Fruit fly (Drosophila melanogaster): Measurements from ENCODE around the gene Clic.
A peak's percentile ranks its signal among the peaks of the same experiment; 100 is the strongest.

The Clic gene

dm6 chrX:13817418-13818171 is 4.5 kb downstream of the Clic start:
- TF ChIP-seq CG17801 (GFP tag; optimal IDR thresholded peaks at IDR 0.05; ENCODE audit: partially characterized antibody): peak; percentile 84

DNA sequence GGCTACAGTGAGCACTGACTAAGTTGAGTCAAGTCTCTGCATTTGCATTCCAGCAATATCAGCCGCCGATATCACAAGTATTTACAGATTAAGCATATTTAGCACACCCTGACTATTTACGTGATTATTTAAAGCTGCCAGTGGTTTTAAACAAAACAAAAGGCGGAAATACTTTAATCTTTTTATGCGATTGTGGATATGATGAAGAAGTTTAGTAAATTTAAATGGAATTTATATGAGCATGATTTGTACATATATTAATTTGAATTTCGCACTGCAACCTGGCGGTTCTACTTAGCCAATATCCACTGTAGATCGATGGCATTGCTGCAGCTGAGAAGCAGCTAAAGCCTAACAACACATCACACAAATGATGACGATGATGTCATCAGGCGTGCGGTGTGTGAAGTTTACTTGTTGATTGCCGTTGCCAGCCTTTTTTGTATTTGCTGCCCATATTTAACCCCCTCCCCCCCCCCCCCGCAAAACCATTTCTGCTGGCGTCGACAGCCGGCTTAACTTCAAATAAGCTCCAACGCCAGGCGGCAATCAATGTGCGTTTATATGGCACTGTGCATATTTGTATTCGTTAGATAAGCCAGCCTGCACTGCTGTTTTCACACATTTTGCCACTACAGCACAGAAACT is 6.5 kb downstream of the Clic start:
- TF ChIP-seq CG17801 (GFP tag; optimal IDR thresholded peaks at IDR 0.05; ENCODE audit: partially characterized antibody): peak; percentile 28

- TF ChIP-seq CG17801 (GFP tag; optimal IDR thresholded peaks at IDR 0.05; ENCODE audit: partially characterized antibody): peak; percentile 29
These were observed 8.0 kb downstream of the Clic start for dm6 chrX:13814058-13814457.

dm6 chrX:13811480-13811879 is 10.6 kb downstream of the Clic start, which contains the start of gene CG11095:
Gene CG11095 (plus strand): TSS chrX:13811684.
- TF ChIP-seq CG17801 (GFP tag; optimal IDR thresholded peaks at IDR 0.05; ENCODE audit: partially characterized antibody): no peak

DNA sequence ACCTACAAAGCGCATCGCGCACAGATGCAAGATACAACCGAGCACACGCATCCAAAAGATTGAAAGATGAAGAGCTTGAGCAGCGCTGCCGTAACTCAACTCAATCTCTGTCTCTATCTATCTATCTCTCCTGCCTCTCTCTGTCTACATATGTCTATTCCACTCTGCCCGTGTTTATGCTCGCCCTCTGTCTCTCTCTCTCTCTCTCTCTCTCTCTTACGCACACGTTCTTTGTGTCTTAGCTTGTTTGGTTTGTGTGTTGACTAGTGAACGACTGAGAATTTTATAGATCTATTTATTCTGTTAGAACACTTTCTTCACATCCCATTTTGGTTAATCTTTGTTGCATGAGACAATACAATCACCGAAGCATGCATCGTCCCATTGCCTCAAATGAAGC is 16.6 kb downstream of the Clic start:
- TF ChIP-seq CG17801 (GFP tag; optimal IDR thresholded peaks at IDR 0.05; ENCODE audit: partially characterized antibody): no peak

DNA sequence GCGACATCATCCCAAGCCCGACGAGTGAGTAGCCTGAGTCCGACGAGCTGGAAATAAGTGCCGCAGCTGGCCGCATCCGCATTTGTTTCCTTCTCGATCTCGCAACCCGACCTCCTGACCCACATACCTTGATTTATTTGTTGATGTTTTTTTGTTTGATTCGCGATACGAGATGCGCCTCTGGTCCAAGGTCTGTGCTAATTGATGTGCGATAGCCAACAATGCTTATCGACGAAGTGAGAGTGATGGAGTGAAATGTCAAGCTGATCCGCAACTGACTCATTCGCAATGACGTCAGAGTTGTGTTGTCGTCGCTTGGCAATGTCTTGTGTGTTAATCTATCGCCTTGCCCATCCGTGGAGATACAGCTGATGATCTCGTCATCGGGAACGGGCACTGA is 17.7 kb downstream of the Clic start:
- TF ChIP-seq CG17801 (GFP tag; optimal IDR thresholded peaks at IDR 0.05; ENCODE audit: partially characterized antibody): no peak

DNA sequence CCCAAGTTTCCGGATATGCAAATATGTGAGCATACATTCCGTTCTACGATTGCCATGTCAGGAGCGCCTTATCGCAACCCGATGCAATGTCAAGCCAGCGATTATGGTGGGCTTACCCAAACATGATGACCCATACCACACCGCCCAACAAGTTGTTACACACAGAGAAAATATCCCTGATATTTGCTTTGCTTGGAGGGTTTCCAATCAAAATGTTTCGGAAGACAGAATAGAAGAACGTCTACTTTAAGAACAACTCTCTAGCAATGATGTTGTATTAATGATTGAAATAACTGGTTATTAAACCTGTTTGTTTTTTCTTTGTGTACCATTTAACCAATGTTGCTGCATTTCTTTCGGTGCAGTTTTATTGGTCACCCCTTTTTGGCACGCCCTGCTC is 21.4 kb downstream of the Clic start:
- no peak for TF ChIP-seq CG17801 (GFP tag; optimal IDR thresholded peaks at IDR 0.05; ENCODE audit: partially characterized antibody)

DNA sequence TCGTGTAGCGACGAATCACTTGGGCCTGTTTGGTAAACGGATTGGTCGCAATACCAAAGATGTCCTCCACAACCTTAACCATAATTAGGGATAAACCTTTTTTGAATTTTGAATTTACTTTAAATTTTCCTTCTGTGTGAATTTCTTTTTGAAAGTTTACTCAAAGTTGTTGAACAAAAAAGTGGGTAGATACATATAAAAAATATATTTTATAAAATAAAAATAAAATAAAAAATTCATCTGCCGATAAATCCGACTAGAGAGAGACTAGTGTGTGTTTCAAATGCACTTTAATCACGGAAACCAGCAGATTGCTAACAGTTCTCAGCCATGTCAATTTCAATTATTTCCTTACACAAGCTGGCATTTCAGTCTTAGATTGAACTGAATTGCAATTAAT is 24.6 kb downstream of the Clic start, which contains the start of gene CG10996:
Gene CG10996 (minus strand): TSS at position 101 of the 400 bp plus-strand sequence.
- TF ChIP-seq CG17801 (GFP tag; optimal IDR thresholded peaks at IDR 0.05; ENCODE audit: partially characterized antibody): no peak

DNA sequence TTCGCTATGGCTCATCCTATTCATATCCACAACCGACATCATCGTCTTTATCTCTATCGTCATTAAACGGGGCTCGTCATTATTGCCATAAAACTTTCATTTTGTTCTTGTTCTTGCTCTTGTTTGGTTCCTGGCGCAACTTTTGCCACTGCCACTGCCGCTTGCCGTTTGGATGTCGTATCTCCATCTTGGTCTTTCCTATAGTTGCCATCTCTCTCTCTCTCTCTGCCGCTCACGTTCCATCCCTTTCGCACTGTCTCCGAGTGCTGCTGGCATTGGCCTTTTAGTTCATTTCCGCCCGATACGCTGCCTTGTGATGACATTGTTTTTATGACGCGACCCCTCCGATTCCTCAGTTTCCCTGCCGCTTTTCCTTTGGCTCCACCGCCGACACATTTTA is 29.6 kb downstream of the Clic start:
- no peak for TF ChIP-seq CG17801 (GFP tag; optimal IDR thresholded peaks at IDR 0.05; ENCODE audit: partially characterized antibody)

- no peak for TF ChIP-seq CG17801 (GFP tag; optimal IDR thresholded peaks at IDR 0.05; ENCODE audit: partially characterized antibody)
These were observed 31.1 kb downstream of the Clic start, which contains the start of gene CG10993 for dm6 chrX:13791011-13791410. Gene CG10993 (minus strand): TSS chrX:13791111.

dm6 chrX:13788973-13789682 is 33.0 kb downstream of the Clic start:
- no peak for TF ChIP-seq CG17801 (GFP tag; optimal IDR thresholded peaks at IDR 0.05; ENCODE audit: partially characterized antibody)

- no peak for TF ChIP-seq CG17801 (GFP tag; optimal IDR thresholded peaks at IDR 0.05; ENCODE audit: partially characterized antibody)
These were observed 34.7 kb downstream of the Clic start for dm6 chrX:13787282-13787850.

dm6 chrX:13786037-13786667 is 36.0 kb downstream of the Clic start:
- no peak for TF ChIP-seq CG17801 (GFP tag; optimal IDR thresholded peaks at IDR 0.05; ENCODE audit: partially characterized antibody)

dm6 chrX:13783958-13784907 is 37.9 kb downstream of the Clic start:
- TF ChIP-seq CG17801 (GFP tag; optimal IDR thresholded peaks at IDR 0.05; ENCODE audit: partially characterized antibody): no peak

Measured in ovary, adult (tissue).